Worm (Caenorhabditis elegans) whole organism, L2 larva: ENCODE data around the gene F23A7.5.

Experiments
- alr-1 ChIP-seq: fragments of 150-350 bp; optimal IDR thresholded peaks from 2 replicates; lab custom pipeline; 2014; ENCODE audit warnings: missing biosample characterization, missing genetic modification characterization
- ceh-82 ChIP-seq: fragments of 150-350 bp; optimal IDR thresholded peaks from 2 replicates; lab custom pipeline; 2014; ENCODE audit warnings: missing biosample characterization, missing genetic modification characterization
- dmd-4 ChIP-seq: sonication (generic microtip); optimal IDR thresholded peaks from 2 replicates; lab custom pipeline; 2017; ENCODE audit warnings: missing biosample characterization, missing genetic modification characterization
- lin-13 ChIP-seq: fragments of 150-350 bp; optimal IDR thresholded peaks from 2 replicates; lab custom pipeline; 2014; ENCODE audit warnings: missing biosample characterization, missing genetic modification reagents, missing genetic modification characterization

DNA sequence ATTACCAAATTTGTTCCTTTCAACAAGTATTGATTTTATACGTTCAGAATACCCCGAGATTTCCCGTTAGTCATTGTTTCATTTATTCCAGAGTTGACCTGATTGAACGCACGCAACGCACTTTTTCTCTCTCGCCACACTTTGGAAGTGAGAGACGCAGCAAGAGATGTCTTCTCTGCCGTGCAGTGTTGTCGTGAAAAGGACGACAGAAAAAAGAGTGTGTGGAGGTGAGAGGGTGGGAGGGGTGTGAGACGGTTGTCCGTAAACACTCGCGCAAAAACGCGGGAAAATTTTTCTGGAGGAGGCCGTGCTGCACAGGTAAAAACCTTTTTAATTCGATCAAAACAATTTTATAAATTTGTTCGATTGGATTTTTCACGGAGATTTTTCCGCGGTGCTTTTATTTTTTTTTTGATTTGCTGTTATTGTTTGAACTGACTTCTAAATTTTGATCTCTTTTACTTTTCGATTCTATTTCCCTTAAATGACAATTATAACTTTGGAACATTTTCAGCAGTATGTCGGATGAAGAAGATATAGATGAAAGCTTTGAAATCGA, 46.6 kb downstream of the F23A7.5 start, which contains the start of gene sdc-1:
- TF ChIP-seq dmd-4 (tag; lab: Kevin White, UChicago) (no peak), lin-13 (GFP tag; lab: Kevin White, UChicago) (no peak), alr-1 (tag; lab: Kevin White, UChicago) (no peak), ceh-82 (no peak)
